Fruit fly (Drosophila melanogaster): Measurements from ENCODE around the gene Lip4.

Gene Lip4

dm6 chr2L:10522174-10522893 lies 5.0 kb upstream of the Lip4 start (continued):
- TF ChIP-seq Ets97D (GFP tag; optimal IDR thresholded peaks at IDR 0.05) (no peak), CG4854 (GFP tag; optimal IDR thresholded peaks at IDR 0.05) (no peak), CG17612 (GFP tag; IDR thresholded peaks at IDR 0.05) (no peak), gsb-n (tag; optimal IDR thresholded peaks at IDR 0.05) (peak; percentile 13), HLH4C (GFP tag; IDR thresholded peaks at IDR 0.05; ENCODE audit: partially characterized antibody) (peak; percentile 39; the same call in 1 of the 3 replicates), Stat92E (GFP tag; optimal IDR thresholded peaks at IDR 0.05) (no peak), MBD-R2 (GFP tag; IDR thresholded peaks at IDR 0.05) (no peak), CG16779 (GFP tag; IDR thresholded peaks at IDR 0.05) (no peak), mam (GFP tag; optimal IDR thresholded peaks at IDR 0.05) (no peak), eve (GFP tag; optimal IDR thresholded peaks at IDR 0.05) (peak in 1 of 2 experiments; percentile 68), sd (tag; optimal IDR thresholded peaks at IDR 0.05) (peak; percentile 6), scrt (GFP tag; optimal IDR thresholded peaks at IDR 0.05) (peak; percentile 85), insv (GFP tag; optimal IDR thresholded peaks at IDR 0.05) (no peak), CG15269 (tag; optimal IDR thresholded peaks at IDR 0.05) (peak; percentile 76), CG3281 (GFP tag; optimal IDR thresholded peaks at IDR 0.05) (peak; percentile 67), CG17385 (GFP tag; optimal IDR thresholded peaks at IDR 0.05) (peak; percentile 52), Hmr (GFP tag; optimal IDR thresholded peaks at IDR 0.05) (peak; percentile 79), vfl (GFP tag; optimal IDR thresholded peaks at IDR 0.05) (no peak), jigr1 (GFP tag; IDR thresholded peaks at IDR 0.05) (0 out of 3 replicates have a peak, but pooled peaks have one; percentile 25), CG5245 (GFP tag; optimal IDR thresholded peaks at IDR 0.05) (peak; percentile 31), ab (GFP tag; optimal IDR thresholded peaks at IDR 0.05) (no peak), CG7928 (GFP tag; optimal IDR thresholded peaks at IDR 0.05) (no peak), Poxn (GFP tag; IDR thresholded peaks at IDR 0.05) (no peak), HmgD (GFP tag; optimal IDR thresholded peaks at IDR 0.05) (no peak), CG13624 (GFP tag; optimal IDR thresholded peaks at IDR 0.05) (no peak), CG2712 (tag; optimal IDR thresholded peaks at IDR 0.05) (peak; percentile 64), her (GFP tag; optimal IDR thresholded peaks at IDR 0.05) (no peak), CG12071 (GFP tag; optimal IDR thresholded peaks at IDR 0.05) (no peak), CG31388 (GFP tag; optimal IDR thresholded peaks at IDR 0.05) (peak; percentile 18), CG2129 (GFP tag; IDR thresholded peaks at IDR 0.05; ENCODE audit: partially characterized antibody) (no peak), lab (GFP tag; optimal IDR thresholded peaks at IDR 0.05) (peak; percentile 74), CG12769 (tag; optimal IDR thresholded peaks at IDR 0.05) (peak; percentile 73), unpg (GFP tag; optimal IDR thresholded peaks at IDR 0.05) (peak; percentile 33), CG4617 (GFP tag; optimal IDR thresholded peaks at IDR 0.05; ENCODE audit: borderline replicate concordance) (no peak), CG13287 (GFP tag; IDR thresholded peaks at IDR 0.05; ENCODE audit: partially characterized antibody) (no peak), hkb (optimal IDR thresholded peaks at IDR 0.05) (no peak), hkb (GFP tag; IDR thresholded peaks at IDR 0.05) (peak; percentile 70), grn (GFP tag; optimal IDR thresholded peaks at IDR 0.05) (peak; percentile 23), dati (GFP tag; IDR thresholded peaks at IDR 0.05) (no peak), danr (GFP tag; IDR thresholded peaks at IDR 0.05) (peak; percentile 51), Max (GFP tag; optimal IDR thresholded peaks at IDR 0.05) (no peak), gcm (GFP tag; optimal IDR thresholded peaks at IDR 0.05) (peak; percentile 19), CG10147 (GFP tag; optimal IDR thresholded peaks at IDR 0.05) (peak; percentile 40), p53 (GFP tag; optimal IDR thresholded peaks at IDR 0.05) (no peak), Ptx1 (GFP tag; IDR thresholded peaks at IDR 0.05) (peak; percentile 85), Hr39 (optimal IDR thresholded peaks at IDR 0.05) (no peak), row (GFP tag; IDR thresholded peaks at IDR 0.05) (peak; percentile 84), slp2 (GFP tag; optimal IDR thresholded peaks at IDR 0.05) (no peak), zfh1 (GFP tag; IDR thresholded peaks at IDR 0.05) (no peak), ara (GFP tag; IDR thresholded peaks at IDR 0.05) (peak; percentile 61)
